Worm (Caenorhabditis elegans) whole organism, midembryonic: Measurements from ENCODE around the gene F21F8.5.

Experiments used
- T22C8.4 ChIP-seq: fragments of 200-800 bp; sonication (Bioruptor generic); IDR thresholded peaks from 2 replicates; pipeline ENCODE4 v1.3.6; 2022; ENCODE audit warnings: missing genetic modification characterization, missing compliant biosample characterization
- flt-1 ChIP-seq: fragments of 200-800 bp; sonication (Bioruptor generic); IDR thresholded peaks from 2 replicates; pipeline ENCODE4 v1.3.6; 2022; ENCODE audit warnings: missing genetic modification characterization, missing compliant biosample characterization
- klf-2 ChIP-seq: fragments of 200-800 bp; sonication (Bioruptor generic); conservative IDR thresholded peaks from 2 replicates; pipeline ENCODE4 v1.3.6; 2022; ENCODE audit warnings: missing genetic modification reagents, missing genetic modification characterization, missing compliant biosample characterization
- tab-1 ChIP-seq: fragments of 200-800 bp; sonication (Bioruptor generic); IDR thresholded peaks from 2 replicates; pipeline ENCODE4 v1.3.6; 2022; ENCODE audit warnings: missing genetic modification characterization, missing compliant biosample characterization
- ztf-29 ChIP-seq: fragments of 200-800 bp; sonication (Bioruptor generic); IDR thresholded peaks from 2 replicates; pipeline ENCODE4 v1.3.6; 2022; ENCODE audit warnings: missing genetic modification reagents, missing genetic modification characterization, missing compliant biosample characterization

DNA sequence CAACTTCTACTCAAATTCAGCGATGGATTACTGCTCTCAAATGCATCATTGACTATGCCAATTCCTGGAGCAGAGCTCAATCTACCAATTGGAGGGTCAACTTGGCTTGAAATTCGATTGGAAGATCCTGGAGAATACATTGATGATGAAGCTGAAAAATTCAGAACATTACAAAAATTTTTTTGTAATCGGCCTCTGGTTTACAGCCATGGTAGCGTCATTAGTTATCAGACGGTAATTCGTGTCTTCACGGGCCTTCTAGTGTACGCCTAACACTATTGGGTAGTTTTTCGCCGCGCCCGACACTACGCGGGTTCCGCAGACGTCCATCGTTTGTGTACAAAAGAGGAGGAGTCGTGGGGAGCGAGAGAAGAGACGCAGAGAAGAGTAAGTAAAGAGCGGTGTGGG is 37.4 kb downstream of the F21F8.5 start:
- TF ChIP-seq flt-1 (GFP tag; lab: Robert Waterston, UW) (peak; percentile 69; the same call in 1 of the 2 replicates), tab-1 (GFP tag; lab: Robert Waterston, UW) (no peak; the same call in 1 of the 2 replicates), ztf-29 (GFP tag; lab: Robert Waterston, UW) (no peak), T22C8.4 (GFP tag; lab: Robert Waterston, UW) (no peak), klf-2 (GFP tag; lab: Robert Waterston, UW) (no peak)
